Fruit fly (Drosophila melanogaster): ENCODE data around the gene CG11334.

CG11334 gene

dm6 chr3R:31420675-31421074 lies 42.2 kb downstream of the CG11334 start (continued):
- TF ChIP-seq CG10565 (GFP tag; optimal IDR thresholded peaks at IDR 0.05): no peak
- no peak for TF ChIP-seq Chrac-16 (GFP tag; optimal IDR thresholded peaks at IDR 0.05)
- peak; percentile 92 for TF ChIP-seq CG10543 (GFP tag; optimal IDR thresholded peaks at IDR 0.05)
- TF ChIP-seq amos (GFP tag; IDR thresholded peaks at IDR 0.05; ENCODE audit: partially characterized antibody): no peak
- no peak for TF ChIP-seq zen2 (GFP tag; IDR thresholded peaks at IDR 0.05; ENCODE audit: partially characterized antibody)
- TF ChIP-seq sug (tag; optimal IDR thresholded peaks at IDR 0.05): peak; percentile 66
- TF ChIP-seq HLH54F (GFP tag; optimal IDR thresholded peaks at IDR 0.05): no peak
- peak; percentile 58 for TF ChIP-seq B-H2 (GFP tag; optimal IDR thresholded peaks at IDR 0.05)
- no peak for TF ChIP-seq CG8281 (tag; optimal IDR thresholded peaks at IDR 0.05)
- TF ChIP-seq CG11247 (GFP tag; IDR thresholded peaks at IDR 0.05): 0 out of 2 replicates have a peak, but pooled peaks have one; percentile 20
- TF ChIP-seq CG7839 (tag; optimal IDR thresholded peaks at IDR 0.05): peak; percentile 6
- TF ChIP-seq CG11504 (tag; optimal IDR thresholded peaks at IDR 0.05): no peak
- TF ChIP-seq CG13894 (tag; optimal IDR thresholded peaks at IDR 0.05): peak; percentile 46
- TF ChIP-seq en (GFP tag; optimal IDR thresholded peaks at IDR 0.05): no peak
- TF ChIP-seq org-1 (GFP tag; optimal IDR thresholded peaks at IDR 0.05): no peak
- TF ChIP-seq Nf-YC (tag; optimal IDR thresholded peaks at IDR 0.05): peak; percentile 4
- TF ChIP-seq crol (GFP tag; IDR thresholded peaks at IDR 0.05): peak; percentile 55
- peak; percentile 20 for TF ChIP-seq CG18599 (GFP tag; optimal IDR thresholded peaks at IDR 0.05)
- TF ChIP-seq dm (GFP tag; optimal IDR thresholded peaks at IDR 0.05): no peak
- TF ChIP-seq NC2α (GFP tag; optimal IDR thresholded peaks at IDR 0.05): no peak
- peak; percentile 82 for TF ChIP-seq abd-A (tag; optimal IDR thresholded peaks at IDR 0.05)
- no peak for TF ChIP-seq CG17359 (tag; optimal IDR thresholded peaks at IDR 0.05)
- no peak for TF ChIP-seq CG2875 (GFP tag; optimal IDR thresholded peaks at IDR 0.05)
- TF ChIP-seq vvl (GFP tag; IDR thresholded peaks at IDR 0.05): peak; percentile 45; the same call in 1 of the 2 replicates
- TF ChIP-seq Eip74EF (GFP tag; optimal IDR thresholded peaks at IDR 0.05): no peak
- no peak for TF ChIP-seq CG8290 (GFP tag; optimal IDR thresholded peaks at IDR 0.05)
- peak in 1 of 2 experiments; percentile 34 for TF ChIP-seq CG8290 (tag; optimal IDR thresholded peaks at IDR 0.05)
- no peak for TF ChIP-seq schlank (tag; optimal IDR thresholded peaks at IDR 0.05)
- TF ChIP-seq tin (GFP tag; optimal IDR thresholded peaks at IDR 0.05): no peak
- TF ChIP-seq Bteb2 (GFP tag; optimal IDR thresholded peaks at IDR 0.05): no peak
- TF ChIP-seq CG9817 (tag; optimal IDR thresholded peaks at IDR 0.05): peak; percentile 7
- TF ChIP-seq hbn (GFP tag; IDR thresholded peaks at IDR 0.05; ENCODE audit: partially characterized antibody): no peak
- peak; percentile 70 for TF ChIP-seq CG34376 (GFP tag; optimal IDR thresholded peaks at IDR 0.05)
- TF ChIP-seq mirr (GFP tag; optimal IDR thresholded peaks at IDR 0.05): peak; percentile 50
- peak; percentile 12 for TF ChIP-seq bcd (GFP tag; optimal IDR thresholded peaks at IDR 0.05)
- peak; percentile 3 for TF ChIP-seq Deaf1 (tag; optimal IDR thresholded peaks at IDR 0.05)
- no peak for TF ChIP-seq wdn (GFP tag; IDR thresholded peaks at IDR 0.05)
- TF ChIP-seq CG43689 (GFP tag; IDR thresholded peaks at IDR 0.05): no peak
- TF ChIP-seq sd (tag; optimal IDR thresholded peaks at IDR 0.05): peak; percentile 99
- TF ChIP-seq CG8478 (optimal IDR thresholded peaks at IDR 0.05): no peak
- TF ChIP-seq psq (GFP tag; optimal IDR thresholded peaks at IDR 0.05): no peak
- peak; percentile 74 for TF ChIP-seq Ets65A (GFP tag)
- peak; percentile 37; the same call in 1 of the 2 replicates for TF ChIP-seq Rfx (GFP tag; IDR thresholded peaks at IDR 0.05)
- peak; percentile 7 for TF ChIP-seq CG15514 (GFP tag; optimal IDR thresholded peaks at IDR 0.05)
- no peak for TF ChIP-seq CG10366 (GFP tag; IDR thresholded peaks at IDR 0.05)
- TF ChIP-seq nerfin-2 (GFP tag; IDR thresholded peaks at IDR 0.05; ENCODE audit: partially characterized antibody): no peak
- TF ChIP-seq fd64A (GFP tag; optimal IDR thresholded peaks at IDR 0.05): no peak
- no peak for TF ChIP-seq her (GFP tag; optimal IDR thresholded peaks at IDR 0.05)
- 0 out of 3 replicates have a peak, but pooled peaks have one; percentile 47 for TF ChIP-seq CG6175 (GFP tag; IDR thresholded peaks at IDR 0.05)
- TF ChIP-seq CG2120 (GFP tag; optimal IDR thresholded peaks at IDR 0.05): peak; percentile 17
- TF ChIP-seq ftz-f1 (GFP tag; optimal IDR thresholded peaks at IDR 0.05): peak; percentile 87
